Worm (Caenorhabditis elegans): ENCODE measurements around the gene nhr-58.

Gene nhr-58

ce11 chrV:562834-563233 lies 30.8 kb downstream of the nhr-58 start, which contains the start of gene C14C6.2:
Gene C14C6.2 (plus strand): TSS chrV:563134.
- TF ChIP-seq tra-4 (tag; optimal IDR thresholded peaks at IDR 0.05) (no peak), hnd-1 (tag; optimal IDR thresholded peaks at IDR 0.05) (no peak), ets-7 (tag; optimal IDR thresholded peaks at IDR 0.05) (no peak)

DNA sequence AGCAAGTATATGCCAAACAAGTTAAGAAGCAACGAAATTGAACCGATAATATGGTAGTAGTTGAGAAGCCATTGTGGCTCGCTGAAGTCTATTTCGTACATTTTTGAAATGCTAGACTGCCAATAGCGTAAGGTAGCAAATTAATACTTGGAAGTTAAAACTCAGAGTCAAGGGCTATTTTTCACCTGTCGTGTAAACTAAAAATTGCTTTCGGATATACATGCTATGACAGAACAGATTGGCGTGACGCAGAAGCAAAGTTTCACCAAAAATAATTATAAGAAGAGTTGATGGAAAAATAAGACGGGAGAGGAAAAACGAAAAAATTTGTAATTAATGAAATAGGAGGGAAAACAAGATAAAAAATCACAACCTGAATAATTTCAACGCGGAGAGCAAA lies 33.9 kb downstream of the nhr-58 start, which contains the start of gene sri-73:
TSS of gene sri-73 (minus strand) at position 101 of the 400 bp plus-strand sequence.
- TF ChIP-seq B0310.2 (tag; optimal IDR thresholded peaks at IDR 0.05) (no peak), flt-1 (GFP tag; IDR thresholded peaks at IDR 0.05) (no peak), ceh-36 (tag; optimal IDR thresholded peaks at IDR 0.05) (no peak), pes-1 (GFP tag; IDR thresholded peaks at IDR 0.05) (no peak), ceh-13 (GFP tag; optimal IDR thresholded peaks at IDR 0.05) (no peak), hnd-1 (tag; optimal IDR thresholded peaks at IDR 0.05) (no peak)

ce11 chrV:568105-568504 lies 36.0 kb downstream of the nhr-58 start, which contains the start of gene sri-72:
Gene sri-72 (minus strand): TSS chrV:568205.
- TF ChIP-seq tbx-37 (GFP tag; conservative IDR thresholded peaks at IDR 0.05) (no peak), flt-1 (GFP tag; IDR thresholded peaks at IDR 0.05) (no peak), F13C5.2 (tag; optimal IDR thresholded peaks at IDR 0.05) (no peak)

DNA sequence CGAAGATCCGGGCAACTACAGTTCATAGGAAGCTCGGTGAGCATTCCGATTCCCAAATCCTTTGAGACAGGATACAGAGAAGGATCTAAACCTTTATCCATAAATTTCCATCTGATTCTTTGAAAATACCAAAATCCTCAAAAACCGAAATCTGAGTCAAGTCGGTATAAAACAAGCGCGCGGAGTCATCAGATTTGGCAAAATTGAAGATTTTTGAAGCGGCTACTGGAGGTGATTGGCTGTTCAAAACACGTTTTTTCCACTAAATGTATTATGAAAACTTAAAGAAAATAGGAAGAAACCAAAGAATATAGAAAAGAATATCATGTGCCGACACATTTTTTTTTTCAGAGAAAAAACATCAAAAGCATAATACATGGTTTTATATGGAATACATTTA lies 42.6 kb downstream of the nhr-58 start, which contains the start of gene C14C6.13:
TSS of gene C14C6.13 (minus strand) at position 101 of the 400 bp plus-strand sequence.
- TF ChIP-seq B0310.2 (tag; optimal IDR thresholded peaks at IDR 0.05) (no peak), F13C5.2 (tag; optimal IDR thresholded peaks at IDR 0.05) (no peak), pes-1 (GFP tag; IDR thresholded peaks at IDR 0.05) (no peak), tbx-11 (GFP tag; IDR thresholded peaks at IDR 0.05) (no peak), hmbx-1 (tag; optimal IDR thresholded peaks at IDR 0.05) (no peak), ceh-36 (tag; optimal IDR thresholded peaks at IDR 0.05) (no peak), ets-7 (tag; optimal IDR thresholded peaks at IDR 0.05) (no peak), ceh-13 (GFP tag; optimal IDR thresholded peaks at IDR 0.05) (no peak), ama-1 (optimal IDR thresholded peaks at IDR 0.05) (no peak), flt-1 (GFP tag; IDR thresholded peaks at IDR 0.05) (no peak), sea-1 (GFP tag; conservative IDR thresholded peaks at IDR 0.05) (no peak), hmg-4 (GFP tag; optimal IDR thresholded peaks at IDR 0.05) (no peak), aly-1 (tag; optimal IDR thresholded peaks at IDR 0.05) (no peak), tra-4 (tag; optimal IDR thresholded peaks at IDR 0.05) (no peak), hnd-1 (tag; optimal IDR thresholded peaks at IDR 0.05) (no peak), tbx-37 (GFP tag; conservative IDR thresholded peaks at IDR 0.05) (no peak), scrt-1 (GFP tag; IDR thresholded peaks at IDR 0.05) (no peak)

- TF ChIP-seq tbx-37 (GFP tag; conservative IDR thresholded peaks at IDR 0.05), result no peak
- TF ChIP-seq ceh-36 (tag; optimal IDR thresholded peaks at IDR 0.05), result no peak
- TF ChIP-seq sea-1 (GFP tag; conservative IDR thresholded peaks at IDR 0.05), result no peak
- no peak for TF ChIP-seq F13C5.2 (tag; optimal IDR thresholded peaks at IDR 0.05)
- no peak for TF ChIP-seq hmg-4 (GFP tag; optimal IDR thresholded peaks at IDR 0.05)
- no peak for TF ChIP-seq ets-7 (tag; optimal IDR thresholded peaks at IDR 0.05)
- TF ChIP-seq flt-1 (GFP tag; IDR thresholded peaks at IDR 0.05), result no peak
- TF ChIP-seq hmbx-1 (tag; optimal IDR thresholded peaks at IDR 0.05), result no peak
- TF ChIP-seq B0310.2 (tag; optimal IDR thresholded peaks at IDR 0.05), result no peak
- no peak for TF ChIP-seq tra-4 (tag; optimal IDR thresholded peaks at IDR 0.05)
- no peak for TF ChIP-seq pes-1 (GFP tag; IDR thresholded peaks at IDR 0.05)
- TF ChIP-seq scrt-1 (GFP tag; IDR thresholded peaks at IDR 0.05), result no peak
- TF ChIP-seq ceh-13 (GFP tag; optimal IDR thresholded peaks at IDR 0.05), result no peak
- TF ChIP-seq aly-1 (tag; optimal IDR thresholded peaks at IDR 0.05), result no peak
- no peak for TF ChIP-seq ama-1 (optimal IDR thresholded peaks at IDR 0.05)
- TF ChIP-seq tbx-11 (GFP tag; IDR thresholded peaks at IDR 0.05), result no peak
- TF ChIP-seq hnd-1 (tag; optimal IDR thresholded peaks at IDR 0.05), result no peak
These were observed 44.0 kb downstream of the nhr-58 start, which contains the start of gene K06H6.5 for ce11 chrV:576070-576469. Gene K06H6.5 (plus strand): TSS chrV:576370.

DNA sequence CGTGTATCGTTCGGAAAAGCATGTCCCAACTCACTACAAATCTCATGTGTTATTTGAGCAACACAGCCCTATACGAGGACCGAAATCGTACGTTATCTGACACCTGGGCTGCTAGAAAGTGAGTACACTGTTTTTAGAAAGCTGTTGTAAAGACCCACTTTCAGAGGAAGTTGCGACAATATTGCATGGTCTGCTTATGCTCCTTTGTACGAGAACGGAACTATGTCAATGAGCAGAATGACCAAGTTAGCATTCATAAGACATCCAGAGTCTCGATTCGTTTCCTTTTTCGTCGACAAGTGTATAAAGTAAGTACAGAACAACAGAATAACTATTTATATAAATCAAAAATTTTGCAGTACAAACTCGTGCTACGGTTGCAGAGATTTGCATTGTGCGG lies 44.9 kb downstream of the nhr-58 start:
- TF ChIP-seq B0310.2 (tag; optimal IDR thresholded peaks at IDR 0.05), result no peak
- no peak for TF ChIP-seq ets-7 (tag; optimal IDR thresholded peaks at IDR 0.05)
- TF ChIP-seq tbx-11 (GFP tag; IDR thresholded peaks at IDR 0.05), result no peak
- no peak for TF ChIP-seq ceh-36 (tag; optimal IDR thresholded peaks at IDR 0.05)
- TF ChIP-seq pes-1 (GFP tag; IDR thresholded peaks at IDR 0.05), result no peak
- TF ChIP-seq ama-1 (optimal IDR thresholded peaks at IDR 0.05), result no peak
- TF ChIP-seq hmbx-1 (tag; optimal IDR thresholded peaks at IDR 0.05), result no peak
- TF ChIP-seq F13C5.2 (tag; optimal IDR thresholded peaks at IDR 0.05), result no peak
- TF ChIP-seq scrt-1 (GFP tag; IDR thresholded peaks at IDR 0.05), result no peak
- no peak for TF ChIP-seq tra-4 (tag; optimal IDR thresholded peaks at IDR 0.05)
- no peak for TF ChIP-seq hmg-4 (GFP tag; optimal IDR thresholded peaks at IDR 0.05)
- TF ChIP-seq tbx-37 (GFP tag; conservative IDR thresholded peaks at IDR 0.05), result no peak
- TF ChIP-seq hnd-1 (tag; optimal IDR thresholded peaks at IDR 0.05), result no peak
- TF ChIP-seq sea-1 (GFP tag; conservative IDR thresholded peaks at IDR 0.05), result no peak
- no peak for TF ChIP-seq aly-1 (tag; optimal IDR thresholded peaks at IDR 0.05)
- no peak for TF ChIP-seq flt-1 (GFP tag; IDR thresholded peaks at IDR 0.05)
- TF ChIP-seq ceh-13 (GFP tag; optimal IDR thresholded peaks at IDR 0.05), result no peak

DNA sequence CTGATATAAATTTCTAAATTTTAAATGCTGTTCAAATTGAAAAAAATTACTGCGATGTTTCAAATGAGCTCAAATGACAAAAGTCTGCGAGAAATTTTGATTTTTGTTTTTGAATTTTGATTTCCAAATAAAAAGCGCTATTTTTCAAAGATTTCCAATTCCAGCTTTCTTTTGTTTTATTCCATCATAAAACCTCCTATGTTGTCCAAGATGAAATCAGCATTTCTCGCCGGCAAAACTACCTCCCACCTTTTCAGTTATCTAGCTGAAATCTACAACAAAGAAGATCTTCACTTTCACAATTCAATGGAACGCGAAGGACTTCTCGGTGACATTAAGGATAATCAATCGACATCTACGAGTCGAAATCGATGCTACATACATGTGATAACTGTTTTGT lies 46.9 kb downstream of the nhr-58 start, which contains the start of gene K06H6.4:
TSS of gene K06H6.4 (plus strand) at position 301 of the 400 bp plus-strand sequence.
- TF ChIP-seq flt-1 (GFP tag; IDR thresholded peaks at IDR 0.05), result no peak
- no peak for TF ChIP-seq F13C5.2 (tag; optimal IDR thresholded peaks at IDR 0.05)
- TF ChIP-seq ceh-36 (tag; optimal IDR thresholded peaks at IDR 0.05), result no peak
- TF ChIP-seq hmbx-1 (tag; optimal IDR thresholded peaks at IDR 0.05), result no peak
- TF ChIP-seq ets-7 (tag; optimal IDR thresholded peaks at IDR 0.05), result no peak
- TF ChIP-seq hnd-1 (tag; optimal IDR thresholded peaks at IDR 0.05), result no peak
- TF ChIP-seq tra-4 (tag; optimal IDR thresholded peaks at IDR 0.05), result no peak
- TF ChIP-seq ama-1 (optimal IDR thresholded peaks at IDR 0.05), result no peak
- TF ChIP-seq aly-1 (tag; optimal IDR thresholded peaks at IDR 0.05), result no peak
- TF ChIP-seq sea-1 (GFP tag; conservative IDR thresholded peaks at IDR 0.05), result no peak
- TF ChIP-seq hmg-4 (GFP tag; optimal IDR thresholded peaks at IDR 0.05), result no peak
- TF ChIP-seq B0310.2 (tag; optimal IDR thresholded peaks at IDR 0.05), result no peak
- TF ChIP-seq tbx-11 (GFP tag; IDR thresholded peaks at IDR 0.05), result no peak
- TF ChIP-seq pes-1 (GFP tag; IDR thresholded peaks at IDR 0.05), result no peak
- no peak for TF ChIP-seq tbx-37 (GFP tag; conservative IDR thresholded peaks at IDR 0.05)
- TF ChIP-seq ceh-13 (GFP tag; optimal IDR thresholded peaks at IDR 0.05), result no peak
- no peak for TF ChIP-seq scrt-1 (GFP tag; IDR thresholded peaks at IDR 0.05)
